Worm (Caenorhabditis elegans) whole organism, L2 larva: Measurements from ENCODE around the gene deb-1.

ENCODE experiments used
- crh-2 ChIP-seq: sonication (generic microtip); optimal IDR thresholded peaks from 2 replicates; lab custom pipeline; 2017; ENCODE audit warnings: missing biosample characterization, missing genetic modification characterization
- egl-27 ChIP-seq: sonication (generic microtip); optimal IDR thresholded peaks from 3 replicates; lab custom pipeline; 2017; ENCODE audit warnings: missing biosample characterization, missing genetic modification reagents, missing genetic modification characterization
- lsy-2 ChIP-seq, 2 experiments: fragments of 150-350 bp in 1 of 2; sonication (generic microtip) in 1 of 2; optimal IDR thresholded peaks; 2 replicates each; lab custom pipeline; 2014 to 2017; ENCODE audit warnings: missing biosample characterization in 2 of 2, missing genetic modification characterization in 2 of 2
- zag-1 ChIP-seq: fragments of 150-350 bp; optimal IDR thresholded peaks from 2 replicates; lab custom pipeline; 2014; ENCODE audit warnings: missing biosample characterization, missing genetic modification characterization

- no peak for TF ChIP-seq crh-2
- no peak for TF ChIP-seq zag-1 (tag; lab: Kevin White, UChicago)
- TF ChIP-seq egl-27 (tag; lab: Kevin White, UChicago) = no peak
- no peak for TF ChIP-seq lsy-2 (tag; optimal IDR thresholded peaks at IDR 0.05; lab: Kevin White, UChicago)
Measured at ce11 chrIV:7139143-7139542, 45.1 kb upstream of the deb-1 start.
